Fruit fly (Drosophila melanogaster) whole organism, prepupa: ENCODE measurements around the gene dmrt93B.

Source experiments
- CG11294 ChIP-seq: fragments of 200-800 bp; sonication (Bioruptor generic); IDR thresholded peaks from 2 replicates; pipeline ENCODE4 v1.3.6; 2022; ENCODE audit warnings: missing biosample characterization, missing genetic modification characterization
- CG1621 ChIP-seq: fragments of 200-800 bp; sonication (Bioruptor generic); optimal IDR thresholded peaks from 3 replicates; lab custom pipeline; 2018; ENCODE audit warnings: missing biosample characterization, mild to moderate bottlenecking, missing genetic modification characterization
- CG6808 ChIP-seq: fragments of 200-800 bp; sonication (Bioruptor generic); optimal IDR thresholded peaks from 3 replicates; lab custom pipeline; 2017; ENCODE audit warnings: missing biosample characterization, missing genetic modification characterization, mild to moderate bottlenecking, moderate library complexity, missing genetic modification reagents
- CG7368 ChIP-seq: fragments of 200-800 bp; sonication (Bioruptor generic); optimal IDR thresholded peaks from 3 replicates; lab custom pipeline; 2016; ENCODE audit warnings: missing biosample characterization, missing genetic modification characterization
- CG9139 ChIP-seq: fragments of 200-800 bp; sonication (Bioruptor generic); optimal IDR thresholded peaks from 3 replicates; lab custom pipeline; 2017; ENCODE audit warnings: missing biosample characterization, mild to moderate bottlenecking, missing genetic modification characterization
- Eip78C ChIP-seq: fragments of 200-800 bp; sonication (Bioruptor generic); peaks from one replicate; lab custom pipeline; 2016; ENCODE audit warnings: missing biosample characterization, missing genetic modification characterization
- Ets21C ChIP-seq: fragments of 200-800 bp; sonication (Bioruptor generic); optimal IDR thresholded peaks from 3 replicates; lab custom pipeline; 2016; ENCODE audit warnings: missing biosample characterization, missing genetic modification characterization
- Hr39 ChIP-seq: fragments of 200-800 bp; sonication (Bioruptor generic); optimal IDR thresholded peaks from 2 replicates; lab custom pipeline; 2016; ENCODE audit warnings: missing biosample characterization, missing genetic modification characterization
- OdsH ChIP-seq: fragments of 200-800 bp; sonication (Bioruptor generic); optimal IDR thresholded peaks from 3 replicates; lab custom pipeline; 2016; ENCODE audit warnings: missing biosample characterization, missing genetic modification characterization
- Sox14 ChIP-seq: fragments of 200-800 bp; sonication (Bioruptor generic); optimal IDR thresholded peaks from 3 replicates; lab custom pipeline; 2016; ENCODE audit warnings: missing biosample characterization, missing genetic modification characterization
- dsx ChIP-seq: fragments of 200-800 bp; optimal IDR thresholded peaks from 3 replicates; lab custom pipeline; 2019; ENCODE audit warnings: missing biosample characterization, mild to moderate bottlenecking, missing genetic modification characterization, moderate library complexity; ENCODE audit not compliant: poor library complexity, severe bottlenecking
- lz ChIP-seq: fragments of 200-800 bp; sonication (Bioruptor generic); optimal IDR thresholded peaks from 3 replicates; lab custom pipeline; 2016; ENCODE audit warnings: missing biosample characterization, missing genetic modification characterization

- TF ChIP-seq CG9139 (GFP tag; lab: Kevin White, UChicago) (no peak), Sox14 (no peak), dsx (no peak), Hr39 (GFP tag; lab: Kevin White, UChicago) (no peak), lz (no peak), CG6808 (GFP tag; lab: Kevin White, UChicago) (no peak), CG11294 (GFP tag; lab: Robert Waterston, UW) (no peak), CG1621 (tag; lab: Kevin White, UChicago) (no peak), Ets21C (GFP tag; lab: Kevin White, UChicago) (no peak), Eip78C (peak; percentile 66), CG7368 (GFP tag; lab: Kevin White, UChicago) (no peak), OdsH (GFP tag; lab: Kevin White, UChicago) (no peak)
These were observed 14.1 kb upstream of the dmrt93B start for dm6 chr3R:21059486-21060356.
